Fruit fly (Drosophila melanogaster): ENCODE data around the gene ppk19.

Gene ppk19

dm6 chr3R:29651488-29651887 lies 20.8 kb upstream of the ppk19 start (continued):
- TF ChIP-seq Gug (GFP tag; IDR thresholded peaks at IDR 0.05) = no peak; the same call in 3 of the 4 replicates
- TF ChIP-seq Elba2 (GFP tag; optimal IDR thresholded peaks at IDR 0.05) = no peak
- TF ChIP-seq al (GFP tag; IDR thresholded peaks at IDR 0.05) = no peak
- TF ChIP-seq kay (GFP tag; optimal IDR thresholded peaks at IDR 0.05) = no peak
- TF ChIP-seq onecut (GFP tag; IDR thresholded peaks at IDR 0.05) = 0 out of 2 replicates have a peak, but pooled peaks have one; percentile 6
- no peak for TF ChIP-seq CkIIα-i1 (GFP tag; IDR thresholded peaks at IDR 0.05)
- no peak for TF ChIP-seq CG34224 (GFP tag; IDR thresholded peaks at IDR 0.05; ENCODE audit: partially characterized antibody)
- TF ChIP-seq CG12219 (GFP tag; optimal IDR thresholded peaks at IDR 0.05) = no peak
- no peak for TF ChIP-seq ewg (GFP tag; optimal IDR thresholded peaks at IDR 0.05)
- peak; percentile 27; the same call in 1 of the 2 replicates for TF ChIP-seq E2f2 (GFP tag; IDR thresholded peaks at IDR 0.05)
- no peak for TF ChIP-seq CG10321 (GFP tag; IDR thresholded peaks at IDR 0.05)
- TF ChIP-seq CG32532 (GFP tag; IDR thresholded peaks at IDR 0.05) = peak; percentile 49; the same call in 1 of the 2 replicates
- TF ChIP-seq CG14441 (GFP tag; IDR thresholded peaks at IDR 0.05) = peak; percentile 30; the same call in 1 of the 2 replicates
- no peak for TF ChIP-seq CG2202 (tag; optimal IDR thresholded peaks at IDR 0.05)
- no peak for TF ChIP-seq CG18011 (GFP tag; optimal IDR thresholded peaks at IDR 0.05)
- no peak for TF ChIP-seq Sry-β (GFP tag; optimal IDR thresholded peaks at IDR 0.05)
- no peak for TF ChIP-seq CG17612 (GFP tag; IDR thresholded peaks at IDR 0.05)
- TF ChIP-seq CG1529 (GFP tag; optimal IDR thresholded peaks at IDR 0.05) = no peak
- no peak for TF ChIP-seq NC2α (GFP tag; optimal IDR thresholded peaks at IDR 0.05)
- no peak for TF ChIP-seq CG3995 (GFP tag; optimal IDR thresholded peaks at IDR 0.05)
- TF ChIP-seq CG5953 (GFP tag; IDR thresholded peaks at IDR 0.05) = no peak
- TF ChIP-seq peb (GFP tag; IDR thresholded peaks at IDR 0.05) = no peak
- TF ChIP-seq tll (GFP tag; optimal IDR thresholded peaks at IDR 0.05) = no peak
- TF ChIP-seq B-H2 (GFP tag; optimal IDR thresholded peaks at IDR 0.05) = no peak
- peak; percentile 43 for TF ChIP-seq CG13424 (tag; optimal IDR thresholded peaks at IDR 0.05)
- TF ChIP-seq slp2 (GFP tag; optimal IDR thresholded peaks at IDR 0.05) = no peak
- no peak for TF ChIP-seq Awh (GFP tag; IDR thresholded peaks at IDR 0.05)
- no peak for TF ChIP-seq gcm (GFP tag; optimal IDR thresholded peaks at IDR 0.05)
- TF ChIP-seq HLH54F (GFP tag; optimal IDR thresholded peaks at IDR 0.05) = no peak
- no peak for TF ChIP-seq D19B (GFP tag; optimal IDR thresholded peaks at IDR 0.05)
- TF ChIP-seq Trl (optimal IDR thresholded peaks at IDR 0.05) = no peak
- TF ChIP-seq Trl (GFP tag; optimal IDR thresholded peaks at IDR 0.05) = no peak
- TF ChIP-seq B-H1 (GFP tag; IDR thresholded peaks at IDR 0.05) = no peak
- TF ChIP-seq Fer1 (GFP tag; optimal IDR thresholded peaks at IDR 0.05) = peak; percentile 74
- TF ChIP-seq CG3163 (GFP tag; optimal IDR thresholded peaks at IDR 0.05) = no peak
- peak; percentile 55 for TF ChIP-seq caup (GFP tag; optimal IDR thresholded peaks at IDR 0.05; ENCODE audit: severe bottlenecking)
- TF ChIP-seq lmd (GFP tag; IDR thresholded peaks at IDR 0.05) = peak; percentile 50
- peak; percentile 42 for TF ChIP-seq bcd (GFP tag; optimal IDR thresholded peaks at IDR 0.05)
- TF ChIP-seq ab (GFP tag; optimal IDR thresholded peaks at IDR 0.05) = no peak
- no peak for TF ChIP-seq CG14965 (GFP tag; optimal IDR thresholded peaks at IDR 0.05; ENCODE audit: borderline replicate concordance)
- no peak for TF ChIP-seq jigr1 (GFP tag; IDR thresholded peaks at IDR 0.05)
- TF ChIP-seq CG3407 (GFP tag; optimal IDR thresholded peaks at IDR 0.05) = no peak
- TF ChIP-seq MESR4 (GFP tag; optimal IDR thresholded peaks at IDR 0.05) = no peak
- no peak for TF ChIP-seq yki (optimal IDR thresholded peaks at IDR 0.05)
- TF ChIP-seq grn (GFP tag; optimal IDR thresholded peaks at IDR 0.05) = no peak
- TF ChIP-seq Hr3 (GFP tag; optimal IDR thresholded peaks at IDR 0.05) = no peak
- TF ChIP-seq CG7963 (GFP tag; IDR thresholded peaks at IDR 0.05; ENCODE audit: partially characterized antibody) = no peak
- TF ChIP-seq ap (GFP tag; IDR thresholded peaks at IDR 0.05) = no peak
- no peak for TF ChIP-seq Doc3 (GFP tag; IDR thresholded peaks at IDR 0.05; ENCODE audit: partially characterized antibody)
- no peak for TF ChIP-seq Bteb2 (GFP tag; optimal IDR thresholded peaks at IDR 0.05)
- TF ChIP-seq Doc2 (GFP tag; IDR thresholded peaks at IDR 0.05) = no peak
- peak; percentile 31 for TF ChIP-seq az2 (GFP tag; optimal IDR thresholded peaks at IDR 0.05)
- TF ChIP-seq CG15696 (tag; optimal IDR thresholded peaks at IDR 0.05) = no peak

Measured in whole organism, embryonic.